Fruit fly (Drosophila melanogaster): Measurements from ENCODE around the gene Golgin104.

The Golgin104 gene

dm6 chr3L:16385880-16386584 is 34.3 kb upstream of the Golgin104 start, which contains the start of the genes Agpat3 and RAF2 (continued):
- no peak for TF ChIP-seq lov (optimal IDR thresholded peaks at IDR 0.05)
- TF ChIP-seq lov (GFP tag; IDR thresholded peaks at IDR 0.05), result no peak
- no peak for TF ChIP-seq Dip3 (GFP tag; optimal IDR thresholded peaks at IDR 0.05)
- no peak for TF ChIP-seq CG16813 (GFP tag; IDR thresholded peaks at IDR 0.05; ENCODE audit: partially characterized antibody)
- no peak for TF ChIP-seq Asciz (GFP tag; optimal IDR thresholded peaks at IDR 0.05)
- peak; percentile 64 for TF ChIP-seq CG1602 (GFP tag; optimal IDR thresholded peaks at IDR 0.05)
- peak; percentile 6 for TF ChIP-seq CG8944 (GFP tag; optimal IDR thresholded peaks at IDR 0.05)
- TF ChIP-seq al (GFP tag; IDR thresholded peaks at IDR 0.05), result peak; percentile 42
- peak; percentile 68 for TF ChIP-seq CG32532 (GFP tag; IDR thresholded peaks at IDR 0.05)
- TF ChIP-seq CG14014 (GFP tag; IDR thresholded peaks at IDR 0.05), result 0 out of 2 replicates have a peak, but pooled peaks have one; percentile 49
- TF ChIP-seq grau (tag; optimal IDR thresholded peaks at IDR 0.05), result peak; percentile 54
- peak; percentile 10 for TF ChIP-seq gsb-n (tag; optimal IDR thresholded peaks at IDR 0.05)
- no peak for TF ChIP-seq sc (optimal IDR thresholded peaks at IDR 0.05)
- no peak for TF ChIP-seq sc (GFP tag; optimal IDR thresholded peaks at IDR 0.05)
- no peak for TF ChIP-seq CG6254 (GFP tag; optimal IDR thresholded peaks at IDR 0.05)
- TF ChIP-seq Nf-YC (tag; optimal IDR thresholded peaks at IDR 0.05), result peak; percentile 13
- peak; percentile 41 for TF ChIP-seq CG9727 (GFP tag; optimal IDR thresholded peaks at IDR 0.05)
- no peak for TF ChIP-seq CG17186 (GFP tag; optimal IDR thresholded peaks at IDR 0.05)
- no peak for TF ChIP-seq CG1024 (GFP tag; IDR thresholded peaks at IDR 0.05)
- no peak for TF ChIP-seq fru (optimal IDR thresholded peaks at IDR 0.05)
- TF ChIP-seq Max (GFP tag; optimal IDR thresholded peaks at IDR 0.05), result peak; percentile 19
- TF ChIP-seq chinmo (GFP tag; IDR thresholded peaks at IDR 0.05; ENCODE audit: partially characterized antibody), result no peak
- TF ChIP-seq Hmx (GFP tag; optimal IDR thresholded peaks at IDR 0.05), result no peak
- TF ChIP-seq ash1 (GFP tag; optimal IDR thresholded peaks at IDR 0.05), result no peak
- TF ChIP-seq stwl (tag; optimal IDR thresholded peaks at IDR 0.05), result peak; percentile 24
- TF ChIP-seq cwo (GFP tag; optimal IDR thresholded peaks at IDR 0.05), result no peak
- peak; percentile 76 for TF ChIP-seq CG14710 (tag; optimal IDR thresholded peaks at IDR 0.05)
- TF ChIP-seq disco-r (GFP tag; optimal IDR thresholded peaks at IDR 0.05), result no peak
- no peak for TF ChIP-seq Taf1 (GFP tag; IDR thresholded peaks at IDR 0.05)
- no peak for TF ChIP-seq gsb (GFP tag; IDR thresholded peaks at IDR 0.05)
- TF ChIP-seq CG15601 (tag; optimal IDR thresholded peaks at IDR 0.05), result peak; percentile 34
- TF ChIP-seq Xbp1 (GFP tag; optimal IDR thresholded peaks at IDR 0.05), result peak; percentile 53
- TF ChIP-seq phol (tag; optimal IDR thresholded peaks at IDR 0.05), result peak; percentile 60
- peak; percentile 43 for TF ChIP-seq NfI (GFP tag; optimal IDR thresholded peaks at IDR 0.05)
- TF ChIP-seq CG12104 (GFP tag; optimal IDR thresholded peaks at IDR 0.05), result peak; percentile 57
- TF ChIP-seq kni (GFP tag; optimal IDR thresholded peaks at IDR 0.05), result no peak
- TF ChIP-seq BEAF-32 (GFP tag; optimal IDR thresholded peaks at IDR 0.05), result peak; percentile 37
- TF ChIP-seq fd3F (GFP tag; optimal IDR thresholded peaks at IDR 0.05), result no peak
- no peak for TF ChIP-seq CG12942 (GFP tag; optimal IDR thresholded peaks at IDR 0.05)
- no peak for TF ChIP-seq ato (GFP tag; IDR thresholded peaks at IDR 0.05; ENCODE audit: partially characterized antibody)
- peak; percentile 18 for TF ChIP-seq Bteb2 (GFP tag; optimal IDR thresholded peaks at IDR 0.05)
- TF ChIP-seq CG9437 (GFP tag; optimal IDR thresholded peaks at IDR 0.05), result peak; percentile 42
- peak; percentile 67 for TF ChIP-seq lmd (GFP tag; IDR thresholded peaks at IDR 0.05)
- TF ChIP-seq Dbx (GFP tag; IDR thresholded peaks at IDR 0.05), result peak; percentile 50; the same call in 1 of the 3 replicates
